Worm (Caenorhabditis elegans) whole organism, mixed stage, embryonic: Measurements from ENCODE around the gene ZK1128.7.

Source experiments
- ces-1 ChIP-seq: fragments of 150-350 bp; optimal IDR thresholded peaks from 2 replicates; lab custom pipeline; 2014; ENCODE audit warnings: missing biosample characterization, missing genetic modification reagents, missing genetic modification characterization
- cnd-1 ChIP-seq: fragments of 200-800 bp; sonication (Bioruptor generic); optimal IDR thresholded peaks from 2 replicates; lab custom pipeline; 2018; ENCODE audit warnings: mild to moderate bottlenecking, missing genetic modification characterization, missing compliant biosample characterization
- lin-13 ChIP-seq: fragments of 150-350 bp; optimal IDR thresholded peaks from 2 replicates; lab custom pipeline; 2014; ENCODE audit warnings: missing biosample characterization, missing genetic modification characterization
- mep-1 ChIP-seq: fragments of 150-350 bp; optimal IDR thresholded peaks from 2 replicates; lab custom pipeline; 2017; ENCODE audit warnings: missing biosample characterization, missing genetic modification reagents, missing genetic modification characterization, inconsistent platforms
- nhr-28 ChIP-seq: fragments of 150-350 bp; optimal IDR thresholded peaks from 2 replicates; lab custom pipeline; 2014; ENCODE audit warnings: missing biosample characterization, missing genetic modification characterization
- snpc-4 ChIP-seq: fragments of 150-350 bp; optimal IDR thresholded peaks from 2 replicates; lab custom pipeline; 2014; ENCODE audit warnings: missing biosample characterization, missing genetic modification characterization
- sptf-1 ChIP-seq: sonication (generic microtip); optimal IDR thresholded peaks from 2 replicates; lab custom pipeline; 2017; ENCODE audit warnings: mild to moderate bottlenecking, missing genetic modification characterization, moderate library complexity, missing compliant biosample characterization
- tbx-8 ChIP-seq: fragments of 200-800 bp; sonication (Bioruptor generic); optimal IDR thresholded peaks from 2 replicates; lab custom pipeline; 2018; ENCODE audit warnings: mild to moderate bottlenecking, missing genetic modification characterization, moderate library complexity, missing compliant biosample characterization
- unc-62 ChIP-seq: fragments of 150-350 bp; optimal IDR thresholded peaks from 2 replicates; lab custom pipeline; 2014; ENCODE audit warnings: missing biosample characterization, missing genetic modification reagents, missing genetic modification characterization
- zip-8 ChIP-seq: fragments of 150-350 bp; optimal IDR thresholded peaks from 2 replicates; lab custom pipeline; 2014; ENCODE audit warnings: missing biosample characterization, missing genetic modification characterization

DNA sequence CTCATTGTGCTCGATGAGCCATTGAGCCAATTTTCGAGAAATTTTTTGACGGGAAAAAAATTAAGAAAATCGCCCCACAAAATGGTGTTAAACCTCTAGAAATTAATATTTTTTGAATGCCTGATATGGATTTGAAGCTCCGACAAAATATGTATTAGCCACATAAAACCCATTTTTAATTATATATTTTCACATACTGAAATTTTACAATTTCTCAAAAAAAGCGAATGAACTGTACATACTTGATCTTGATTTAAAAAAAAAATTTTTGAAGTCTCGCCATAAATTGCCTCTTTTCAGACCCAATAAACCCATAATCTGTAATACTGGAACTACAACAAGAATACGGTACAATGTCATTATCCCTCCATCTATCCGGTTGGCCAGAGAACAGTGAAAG lies 15.7 kb downstream of the ZK1128.7 start, which contains the start of gene nac-3:
- TF ChIP-seq unc-62 (GFP tag; lab: Kevin White, UChicago) (no peak), zip-8 (no peak), lin-13 (no peak), ces-1 (GFP tag; lab: Kevin White, UChicago) (no peak), mep-1 (tag; lab: Kevin White, UChicago) (no peak), tbx-8 (GFP tag; lab: Kevin White, UChicago) (no peak), cnd-1 (no peak), sptf-1 (tag; lab: Kevin White, UChicago) (no peak), snpc-4 (tag; lab: Kevin White, UChicago) (no peak), nhr-28 (tag; lab: Kevin White, UChicago) (no peak)
